Fruit fly (Drosophila melanogaster): ENCODE results near the gene pinta.

DNA sequence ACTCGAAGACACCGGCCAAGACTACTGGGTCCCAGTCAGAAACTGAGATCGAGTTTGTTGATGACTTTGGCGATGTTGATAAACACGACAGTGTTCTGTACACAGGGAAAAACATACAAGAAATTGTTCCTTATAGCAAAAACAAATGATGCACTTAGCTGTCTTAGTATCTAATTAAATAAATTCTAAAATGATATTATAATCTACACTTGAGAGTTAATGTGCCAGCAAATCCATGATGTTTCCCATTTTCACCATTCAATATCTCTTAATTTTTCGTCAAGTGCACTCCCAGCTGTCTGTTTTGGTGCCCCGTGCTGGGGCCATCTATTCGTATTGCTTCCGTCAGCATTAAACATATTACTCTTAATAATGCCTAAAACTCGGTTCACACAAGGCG, 24.5 kb downstream of the pinta start:
- TF ChIP-seq cnc (optimal IDR thresholded peaks at IDR 0.05) (no peak), toe (GFP tag; optimal IDR thresholded peaks at IDR 0.05) (no peak), Hr96 (GFP tag; optimal IDR thresholded peaks at IDR 0.05) (no peak), CG14711 (tag; optimal IDR thresholded peaks at IDR 0.05) (no peak), pad (GFP tag; optimal IDR thresholded peaks at IDR 0.05) (no peak)

All from whole organism, adult.